Worm (Caenorhabditis elegans) whole organism, mixed stage, embryonic: ENCODE results near the gene btb-6.

Source experiments
- blmp-1 ChIP-seq: fragments of 150-350 bp; optimal IDR thresholded peaks from 2 replicates; lab custom pipeline; 2014; ENCODE audit warnings: missing biosample characterization, missing genetic modification characterization
- ceh-83 ChIP-seq: fragments of 200-800 bp; sonication (Bioruptor generic); optimal IDR thresholded peaks from 2 replicates; lab custom pipeline; 2018; ENCODE audit warnings: mild to moderate bottlenecking, missing genetic modification characterization, missing compliant biosample characterization
- ces-1 ChIP-seq: fragments of 150-350 bp; optimal IDR thresholded peaks from 2 replicates; lab custom pipeline; 2014; ENCODE audit warnings: missing biosample characterization, missing genetic modification reagents, missing genetic modification characterization
- lin-32 ChIP-seq: fragments of 200-800 bp; sonication (Bioruptor generic); optimal IDR thresholded peaks from 2 replicates; lab custom pipeline; 2018; ENCODE audit warnings: mild to moderate bottlenecking, missing genetic modification characterization, missing compliant biosample characterization
- lsy-2 ChIP-seq: fragments of 150-350 bp; optimal IDR thresholded peaks from 2 replicates; lab custom pipeline; 2014; ENCODE audit warnings: missing biosample characterization, missing genetic modification characterization
- nhr-12 ChIP-seq: fragments of 150-350 bp; optimal IDR thresholded peaks from 2 replicates; lab custom pipeline; 2014; ENCODE audit warnings: missing biosample characterization, missing genetic modification characterization
- nhr-237 ChIP-seq: fragments of 150-350 bp; optimal IDR thresholded peaks from 2 replicates; lab custom pipeline; 2014; ENCODE audit warnings: missing biosample characterization, missing genetic modification characterization
- nhr-28 ChIP-seq: fragments of 150-350 bp; optimal IDR thresholded peaks from 2 replicates; lab custom pipeline; 2014; ENCODE audit warnings: missing biosample characterization, missing genetic modification characterization
- nhr-76 ChIP-seq: sonication (generic microtip); optimal IDR thresholded peaks from 2 replicates; lab custom pipeline; 2017; ENCODE audit warnings: missing biosample characterization, missing genetic modification characterization
- snpc-4 ChIP-seq: fragments of 150-350 bp; optimal IDR thresholded peaks from 2 replicates; lab custom pipeline; 2014; ENCODE audit warnings: missing biosample characterization, missing genetic modification characterization
- unc-39 ChIP-seq: fragments of 150-350 bp; optimal IDR thresholded peaks from 2 replicates; lab custom pipeline; 2014; ENCODE audit warnings: missing biosample characterization, missing genetic modification characterization
- unc-62 ChIP-seq: fragments of 150-350 bp; optimal IDR thresholded peaks from 2 replicates; lab custom pipeline; 2014; ENCODE audit warnings: missing biosample characterization, missing genetic modification reagents, missing genetic modification characterization

DNA sequence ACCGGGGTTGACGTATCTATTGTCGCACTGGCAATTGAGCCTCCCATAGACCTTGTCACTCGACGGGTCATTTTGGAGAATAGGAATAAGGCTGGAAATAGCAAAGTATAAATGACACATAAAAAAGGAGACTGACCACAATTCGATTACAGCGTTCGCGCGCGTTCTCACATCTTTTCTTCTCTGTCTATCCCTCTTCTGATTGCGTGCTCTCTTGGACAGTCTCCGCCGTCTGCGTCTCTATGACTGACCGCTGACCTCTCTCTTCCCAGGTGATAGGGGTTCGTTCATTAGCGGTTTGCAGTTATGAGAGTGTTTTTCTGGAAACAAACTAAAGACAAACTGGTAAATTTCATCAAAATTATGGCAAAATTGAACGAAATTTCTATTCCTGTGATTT is 21.2 kb downstream of the btb-6 start, which contains the start of gene ceh-83:
- TF ChIP-seq ces-1 (GFP tag; lab: Kevin White, UChicago): no peak
- no peak for TF ChIP-seq blmp-1 (tag; lab: Kevin White, UChicago)
- TF ChIP-seq nhr-76: no peak
- no peak for TF ChIP-seq lin-32 (GFP tag; lab: Kevin White, UChicago)
- TF ChIP-seq unc-62 (GFP tag; lab: Kevin White, UChicago): no peak
- no peak for TF ChIP-seq nhr-12 (tag; lab: Kevin White, UChicago)
- TF ChIP-seq nhr-237 (tag; lab: Kevin White, UChicago): no peak
- no peak for TF ChIP-seq nhr-28 (tag; lab: Kevin White, UChicago)
- no peak for TF ChIP-seq snpc-4
- TF ChIP-seq ceh-83: no peak
- no peak for TF ChIP-seq lsy-2 (tag; lab: Kevin White, UChicago)
- no peak for TF ChIP-seq unc-39
